Worm (Caenorhabditis elegans): ENCODE measurements around the gene F08F8.7.

ce11 chrIII:7369394-7370024 lies 22.6 kb upstream of the F08F8.7 start:
- TF ChIP-seq snpc-4 (tag; optimal IDR thresholded peaks at IDR 0.05): no peak
- no peak for TF ChIP-seq elt-1 (tag; optimal IDR thresholded peaks at IDR 0.05; ENCODE audit: borderline replicate concordance, insufficient read depth)
- TF ChIP-seq lsy-2 (tag; optimal IDR thresholded peaks at IDR 0.05): no peak
- no peak for TF ChIP-seq nhr-237 (tag; optimal IDR thresholded peaks at IDR 0.05)

Data from whole organism, mixed stage, embryonic.